Worm (Caenorhabditis elegans): Measurements from ENCODE around the gene C03H12.1.

The C03H12.1 gene

ce11 chrX:15689244-15689643 is at the start of gene C03H12.1:
Gene C03H12.1 (plus strand): TSS chrX:15689449.
- no peak for TF ChIP-seq aly-1 (tag; optimal IDR thresholded peaks at IDR 0.05)
- TF ChIP-seq hmbx-1 (tag; optimal IDR thresholded peaks at IDR 0.05) = no peak
- TF ChIP-seq ama-1 (optimal IDR thresholded peaks at IDR 0.05) = no peak
- no peak for TF ChIP-seq F13C5.2 (tag; optimal IDR thresholded peaks at IDR 0.05)
- TF ChIP-seq scrt-1 (GFP tag; IDR thresholded peaks at IDR 0.05) = no peak
- no peak for TF ChIP-seq pes-1 (GFP tag; IDR thresholded peaks at IDR 0.05)
- TF ChIP-seq ceh-13 (GFP tag; optimal IDR thresholded peaks at IDR 0.05) = no peak
- no peak for TF ChIP-seq tra-4 (tag; optimal IDR thresholded peaks at IDR 0.05)
- TF ChIP-seq flt-1 (GFP tag; IDR thresholded peaks at IDR 0.05) = no peak
- no peak for TF ChIP-seq tbx-37 (GFP tag; conservative IDR thresholded peaks at IDR 0.05)
- no peak for TF ChIP-seq sea-1 (GFP tag; conservative IDR thresholded peaks at IDR 0.05)
- no peak for TF ChIP-seq ets-7 (tag; optimal IDR thresholded peaks at IDR 0.05)
- TF ChIP-seq B0310.2 (tag; optimal IDR thresholded peaks at IDR 0.05) = no peak

- TF ChIP-seq tbx-11 (GFP tag; IDR thresholded peaks at IDR 0.05) (no peak), aly-1 (tag; optimal IDR thresholded peaks at IDR 0.05) (no peak), hmg-4 (GFP tag; optimal IDR thresholded peaks at IDR 0.05) (no peak), ets-7 (tag; optimal IDR thresholded peaks at IDR 0.05) (no peak), scrt-1 (GFP tag; IDR thresholded peaks at IDR 0.05) (no peak), F13C5.2 (tag; optimal IDR thresholded peaks at IDR 0.05) (no peak), sea-1 (GFP tag; conservative IDR thresholded peaks at IDR 0.05) (no peak), ceh-36 (tag; optimal IDR thresholded peaks at IDR 0.05) (no peak), pes-1 (GFP tag; IDR thresholded peaks at IDR 0.05) (no peak), hnd-1 (tag; optimal IDR thresholded peaks at IDR 0.05) (no peak), tra-4 (tag; optimal IDR thresholded peaks at IDR 0.05) (no peak), tbx-37 (GFP tag; conservative IDR thresholded peaks at IDR 0.05) (no peak), hmbx-1 (tag; optimal IDR thresholded peaks at IDR 0.05) (no peak), B0310.2 (tag; optimal IDR thresholded peaks at IDR 0.05) (no peak), ama-1 (optimal IDR thresholded peaks at IDR 0.05) (no peak)
These were observed 48.6 kb upstream of the C03H12.1 start, which contains the start of gene K09E9.7 for ce11 chrX:15640603-15641002. Gene K09E9.7 (plus strand): TSS chrX:15640903.

DNA sequence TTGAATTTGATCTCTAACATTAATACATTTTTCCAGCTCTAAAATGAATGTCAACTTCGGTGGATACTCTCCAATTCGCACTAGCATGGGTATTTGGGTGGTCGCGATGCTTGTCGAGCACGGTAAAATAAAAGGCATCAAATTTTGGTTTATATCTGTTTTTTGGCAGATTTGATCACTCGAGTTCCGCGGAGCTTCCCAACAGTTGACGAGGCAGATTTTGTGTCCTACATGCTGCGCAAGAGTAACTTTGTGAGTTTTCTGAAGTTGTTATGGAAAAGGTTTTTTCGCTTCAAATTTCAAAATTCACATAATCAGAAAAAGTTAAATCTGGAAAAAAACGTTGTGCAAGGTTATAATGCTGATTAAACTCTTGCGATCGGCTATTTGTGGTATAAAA is 47.9 kb upstream of the C03H12.1 start:
- TF ChIP-seq ceh-13 (GFP tag; optimal IDR thresholded peaks at IDR 0.05) (no peak), hnd-1 (tag; optimal IDR thresholded peaks at IDR 0.05) (no peak), F13C5.2 (tag; optimal IDR thresholded peaks at IDR 0.05) (no peak), flt-1 (GFP tag; IDR thresholded peaks at IDR 0.05) (no peak), tbx-37 (GFP tag; conservative IDR thresholded peaks at IDR 0.05) (no peak), tbx-11 (GFP tag; IDR thresholded peaks at IDR 0.05) (no peak), hmg-4 (GFP tag; optimal IDR thresholded peaks at IDR 0.05) (no peak), aly-1 (tag; optimal IDR thresholded peaks at IDR 0.05) (no peak), tra-4 (tag; optimal IDR thresholded peaks at IDR 0.05) (no peak), ets-7 (tag; optimal IDR thresholded peaks at IDR 0.05) (no peak), pes-1 (GFP tag; IDR thresholded peaks at IDR 0.05) (no peak), scrt-1 (GFP tag; IDR thresholded peaks at IDR 0.05) (no peak), sea-1 (GFP tag; conservative IDR thresholded peaks at IDR 0.05) (no peak), B0310.2 (tag; optimal IDR thresholded peaks at IDR 0.05) (no peak), ceh-36 (tag; optimal IDR thresholded peaks at IDR 0.05) (no peak), hmbx-1 (tag; optimal IDR thresholded peaks at IDR 0.05) (no peak), ama-1 (optimal IDR thresholded peaks at IDR 0.05) (no peak)

- TF ChIP-seq hnd-1 (tag; optimal IDR thresholded peaks at IDR 0.05) (no peak), sea-1 (GFP tag; conservative IDR thresholded peaks at IDR 0.05) (no peak), ceh-13 (GFP tag; optimal IDR thresholded peaks at IDR 0.05) (no peak), hmbx-1 (tag; optimal IDR thresholded peaks at IDR 0.05) (no peak), flt-1 (GFP tag; IDR thresholded peaks at IDR 0.05) (no peak), B0310.2 (tag; optimal IDR thresholded peaks at IDR 0.05) (no peak), tra-4 (tag; optimal IDR thresholded peaks at IDR 0.05) (no peak), scrt-1 (GFP tag; IDR thresholded peaks at IDR 0.05) (no peak), tbx-11 (GFP tag; IDR thresholded peaks at IDR 0.05) (no peak)
These were observed 46.6 kb upstream of the C03H12.1 start, which contains the start of gene H08J19.1 for ce11 chrX:15642638-15643037. Gene H08J19.1 (plus strand): TSS chrX:15642938.

DNA sequence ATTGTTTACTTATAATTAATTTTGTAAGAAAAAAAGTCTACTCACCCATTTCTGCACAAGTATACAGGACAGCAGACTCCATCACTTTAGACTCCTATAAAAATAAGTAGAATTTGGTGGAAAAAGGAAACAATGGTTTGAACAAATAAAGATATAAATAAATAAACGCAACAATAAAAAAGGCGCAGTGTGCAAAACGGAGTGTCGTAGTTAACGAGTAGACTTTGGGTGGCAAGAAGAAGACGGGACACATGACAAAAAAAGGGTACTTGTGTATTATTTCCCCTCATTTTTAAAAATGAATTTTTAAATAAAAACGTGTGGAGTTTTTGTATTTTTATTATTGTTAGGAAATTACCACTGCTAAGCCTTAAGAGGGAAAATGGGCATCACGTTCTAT is 42.0 kb upstream of the C03H12.1 start, which contains the start of gene F59D12.5:
F59D12.5 (minus strand) TSS at position 94 of the 400 bp plus-strand sequence.
- no peak for TF ChIP-seq aly-1 (tag; optimal IDR thresholded peaks at IDR 0.05)
- TF ChIP-seq flt-1 (GFP tag; IDR thresholded peaks at IDR 0.05) = no peak
- TF ChIP-seq tra-4 (tag; optimal IDR thresholded peaks at IDR 0.05) = no peak
- no peak for TF ChIP-seq ceh-13 (GFP tag; optimal IDR thresholded peaks at IDR 0.05)
- no peak for TF ChIP-seq hmg-4 (GFP tag; optimal IDR thresholded peaks at IDR 0.05)
- no peak for TF ChIP-seq ama-1 (optimal IDR thresholded peaks at IDR 0.05)
- TF ChIP-seq hnd-1 (tag; optimal IDR thresholded peaks at IDR 0.05) = no peak
- no peak for TF ChIP-seq tbx-11 (GFP tag; IDR thresholded peaks at IDR 0.05)

DNA sequence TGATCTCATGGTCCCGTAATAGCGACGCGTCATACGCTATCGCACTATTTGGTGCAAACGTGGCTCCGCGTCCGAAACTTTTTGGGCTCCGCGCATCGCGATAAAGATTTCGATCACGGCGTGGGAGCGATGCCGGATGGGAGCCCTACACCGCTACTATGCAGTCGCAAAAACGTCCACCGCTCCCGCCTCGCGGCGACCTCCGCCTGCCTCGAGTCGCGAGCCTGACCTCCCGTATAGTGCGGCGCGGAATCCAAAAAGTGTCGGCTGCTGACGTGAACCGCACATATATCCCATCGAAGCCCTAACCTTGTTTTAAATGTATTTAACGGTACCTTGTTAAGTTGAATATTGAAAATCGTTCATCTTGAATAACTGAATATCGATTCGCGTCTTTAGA is 38.8 kb upstream of the C03H12.1 start:
- TF ChIP-seq ets-7 (tag; optimal IDR thresholded peaks at IDR 0.05) = no peak
- no peak for TF ChIP-seq hmg-4 (GFP tag; optimal IDR thresholded peaks at IDR 0.05)
- TF ChIP-seq F13C5.2 (tag; optimal IDR thresholded peaks at IDR 0.05) = no peak
- no peak for TF ChIP-seq B0310.2 (tag; optimal IDR thresholded peaks at IDR 0.05)
- TF ChIP-seq scrt-1 (GFP tag; IDR thresholded peaks at IDR 0.05) = no peak
- no peak for TF ChIP-seq tbx-37 (GFP tag; conservative IDR thresholded peaks at IDR 0.05)
- TF ChIP-seq ceh-36 (tag; optimal IDR thresholded peaks at IDR 0.05) = no peak
- TF ChIP-seq aly-1 (tag; optimal IDR thresholded peaks at IDR 0.05) = no peak
- no peak for TF ChIP-seq flt-1 (GFP tag; IDR thresholded peaks at IDR 0.05)
- TF ChIP-seq pes-1 (GFP tag; IDR thresholded peaks at IDR 0.05) = no peak
- TF ChIP-seq tbx-11 (GFP tag; IDR thresholded peaks at IDR 0.05) = no peak
- TF ChIP-seq ama-1 (optimal IDR thresholded peaks at IDR 0.05) = no peak
- no peak for TF ChIP-seq hnd-1 (tag; optimal IDR thresholded peaks at IDR 0.05)
- TF ChIP-seq sea-1 (GFP tag; conservative IDR thresholded peaks at IDR 0.05) = no peak
- no peak for TF ChIP-seq ceh-13 (GFP tag; optimal IDR thresholded peaks at IDR 0.05)

ce11 chrX:15650919-15651420 is 38.3 kb upstream of the C03H12.1 start, which contains the start of gene F59D12.3:
Gene F59D12.3 (minus strand): TSS chrX:15650969.
- TF ChIP-seq hmg-4 (GFP tag; optimal IDR thresholded peaks at IDR 0.05) (no peak), ceh-36 (tag; optimal IDR thresholded peaks at IDR 0.05) (no peak), scrt-1 (GFP tag; IDR thresholded peaks at IDR 0.05) (no peak), ceh-13 (GFP tag; optimal IDR thresholded peaks at IDR 0.05) (no peak), tbx-11 (GFP tag; IDR thresholded peaks at IDR 0.05) (no peak), hnd-1 (tag; optimal IDR thresholded peaks at IDR 0.05) (no peak), B0310.2 (tag; optimal IDR thresholded peaks at IDR 0.05) (no peak), ama-1 (optimal IDR thresholded peaks at IDR 0.05) (no peak)

All from whole organism, early embryonic.